Fruit fly (Drosophila melanogaster) whole organism, adult: ENCODE data around the gene POLDIP2.

Experiments
- CG33017 ChIP-seq: fragments of 200-800 bp; sonication (Bioruptor generic); optimal IDR thresholded peaks from 2 replicates; lab custom pipeline; 2018; ENCODE audit warnings: missing biosample characterization, mild to moderate bottlenecking, missing genetic modification characterization, moderate library complexity
- bab1 ChIP-seq: fragments of 200-800 bp; sonication (Bioruptor generic); optimal IDR thresholded peaks from 3 replicates; lab custom pipeline; 2019; ENCODE audit warnings: missing biosample characterization, mild to moderate bottlenecking, missing genetic modification characterization, moderate library complexity
- tj ChIP-seq: fragments of 200-800 bp; sonication (Bioruptor generic); optimal IDR thresholded peaks from 3 replicates; lab custom pipeline; 2017; ENCODE audit warnings: missing biosample characterization, mild to moderate bottlenecking, missing genetic modification characterization, moderate library complexity

POLDIP2 gene

DNA sequence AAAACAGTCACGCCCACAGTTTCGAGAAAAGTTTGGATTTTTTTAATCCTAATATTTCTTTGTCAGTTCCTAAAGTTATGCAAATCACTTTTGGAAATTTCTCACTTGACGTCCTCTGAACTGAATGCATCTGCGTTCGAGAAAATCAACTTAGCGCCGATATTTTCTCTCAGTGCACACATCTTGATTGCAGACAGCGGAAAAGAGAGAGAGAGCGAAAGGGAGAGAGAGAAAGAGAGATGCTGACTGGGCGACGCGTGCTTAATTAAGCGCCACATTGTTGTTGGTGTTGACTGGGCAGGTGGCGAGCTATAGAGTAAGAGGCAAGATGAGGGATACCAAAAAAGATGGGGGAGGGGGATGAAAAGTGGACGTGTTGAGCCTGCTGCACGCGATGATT lies 51.0 kb downstream of the POLDIP2 start:
- TF ChIP-seq bab1 (peak; percentile 6), CG33017 (tag; lab: Kevin White, UChicago) (no peak), tj (GFP tag; lab: Kevin White, UChicago) (peak; percentile 35)
